Fruit fly (Drosophila melanogaster) Kc167 (cell line): ENCODE measurements around the gene CtBP.

Experiments
- Myc ChIP-seq: fragments of >200 bp; optimal IDR thresholded peaks from 2 replicates; lab custom pipeline; 2017; ENCODE audit warnings: missing external identifiers
- Sin3A ChIP-seq: fragments of >200 bp; optimal IDR thresholded peaks from 2 replicates; lab custom pipeline; 2018; ENCODE audit warnings: missing external identifiers
- insv ChIP-seq: fragments of >200 bp; optimal IDR thresholded peaks from 3 replicates; lab custom pipeline; 2018; ENCODE audit warnings: missing external identifiers
- psq ChIP-seq: fragments of >200 bp; optimal IDR thresholded peaks from 2 replicates; lab custom pipeline; 2017; ENCODE audit warnings: missing external identifiers

dm6 chr3R:13038075-13038474 is 26.6 kb downstream of the CtBP start, which contains the start of gene CG11668:
- no peak for TF ChIP-seq Myc (lab: Kevin White, UChicago)
- no peak for TF ChIP-seq Sin3A (lab: Kevin White, UChicago)
- no peak for TF ChIP-seq psq (lab: Kevin White, UChicago)
- TF ChIP-seq insv (lab: Kevin White, UChicago): no peak
